Worm (Caenorhabditis elegans): Measurements from ENCODE around the gene fbxc-26.

The fbxc-26 gene

DNA sequence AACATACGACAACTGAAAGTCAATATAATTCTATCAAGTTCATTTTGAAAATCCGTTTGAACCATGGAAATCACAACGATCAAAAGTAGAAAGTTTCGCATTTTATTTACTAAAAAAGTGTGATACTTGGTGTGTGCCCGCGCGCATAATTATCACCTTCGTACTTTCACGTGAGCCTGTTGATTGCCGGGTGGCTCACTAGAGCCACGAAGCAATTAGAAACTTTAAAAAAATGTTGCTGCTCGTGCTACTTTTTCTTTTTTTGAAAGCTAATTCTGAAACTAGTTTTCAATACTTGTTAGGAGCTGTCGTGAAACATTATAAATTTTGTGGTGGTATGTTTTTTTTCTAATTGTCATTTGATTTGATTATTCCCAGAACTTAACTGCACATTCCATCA is 44.4 kb upstream of the fbxc-26 start, which contains the start of the genes irld-9 and irld-33:
irld-9 (minus strand) TSS at position 101 of the 400 bp plus-strand sequence.
irld-33 (plus strand) TSS at position 209 of the 400 bp plus-strand sequence.
- no peak for TF ChIP-seq lir-3 (tag; optimal IDR thresholded peaks at IDR 0.05)
- TF ChIP-seq aha-1 (tag): peak; percentile 68

DNA sequence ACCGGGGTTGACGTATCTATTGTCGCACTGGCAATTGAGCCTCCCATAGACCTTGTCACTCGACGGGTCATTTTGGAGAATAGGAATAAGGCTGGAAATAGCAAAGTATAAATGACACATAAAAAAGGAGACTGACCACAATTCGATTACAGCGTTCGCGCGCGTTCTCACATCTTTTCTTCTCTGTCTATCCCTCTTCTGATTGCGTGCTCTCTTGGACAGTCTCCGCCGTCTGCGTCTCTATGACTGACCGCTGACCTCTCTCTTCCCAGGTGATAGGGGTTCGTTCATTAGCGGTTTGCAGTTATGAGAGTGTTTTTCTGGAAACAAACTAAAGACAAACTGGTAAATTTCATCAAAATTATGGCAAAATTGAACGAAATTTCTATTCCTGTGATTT is 41.9 kb upstream of the fbxc-26 start, which contains the start of gene ceh-83:
ceh-83 (minus strand) TSS at position 181 of the 400 bp plus-strand sequence.
- peak; percentile 13 for TF ChIP-seq nhr-28 (tag; optimal IDR thresholded peaks at IDR 0.05)
- TF ChIP-seq duxl-1 (tag; optimal IDR thresholded peaks at IDR 0.05; ENCODE audit: poor library complexity): peak; percentile 98
- no peak for TF ChIP-seq nhr-48 (tag; optimal IDR thresholded peaks at IDR 0.05)
- TF ChIP-seq set-16 (GFP tag; IDR thresholded peaks at IDR 0.05): no peak
- TF ChIP-seq pqm-1 (tag; optimal IDR thresholded peaks at IDR 0.05): no peak
- peak; percentile 50 for TF ChIP-seq hlh-11 (tag; optimal IDR thresholded peaks at IDR 0.05)
- peak in 1 of 2 experiments; percentile 34 for TF ChIP-seq unc-62 (GFP tag; optimal IDR thresholded peaks at IDR 0.05 in 1 of 2)
- no peak for TF ChIP-seq unc-62 (tag; optimal IDR thresholded peaks at IDR 0.05)

DNA sequence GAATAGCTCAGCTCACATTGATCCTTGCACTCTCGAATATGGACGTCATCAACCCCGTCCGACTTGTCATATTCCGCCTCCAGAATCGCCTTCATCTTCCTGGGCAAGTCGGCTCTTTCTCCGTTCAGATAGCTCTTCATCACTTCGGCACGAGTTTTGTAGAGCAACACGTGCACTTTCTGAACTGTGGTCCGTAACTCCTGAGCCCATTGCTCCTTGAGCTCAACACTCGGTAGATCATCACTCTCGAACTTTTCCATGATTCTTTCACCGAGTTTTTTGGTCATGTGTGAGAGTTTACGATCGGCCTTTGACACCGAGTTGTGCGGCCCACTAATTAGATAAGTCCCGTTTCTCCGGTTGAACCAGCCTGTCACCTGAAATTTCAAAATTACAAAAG is 40.7 kb upstream of the fbxc-26 start:
- TF ChIP-seq unc-62 (GFP tag; optimal IDR thresholded peaks at IDR 0.05 in 1 of 2): peak in 1 of 2 experiments; percentile 96
- TF ChIP-seq unc-62 (tag; optimal IDR thresholded peaks at IDR 0.05): no peak
- TF ChIP-seq arid-1 (GFP tag; conservative IDR thresholded peaks at IDR 0.05): no peak
- TF ChIP-seq attf-4 (tag; optimal IDR thresholded peaks at IDR 0.05): no peak
- no peak for TF ChIP-seq dve-1 (tag; optimal IDR thresholded peaks at IDR 0.05; ENCODE audit: insufficient read depth)
- no peak for TF ChIP-seq pqm-1 (tag; optimal IDR thresholded peaks at IDR 0.05)
- no peak for TF ChIP-seq jun-1 (tag; optimal IDR thresholded peaks at IDR 0.05)

DNA sequence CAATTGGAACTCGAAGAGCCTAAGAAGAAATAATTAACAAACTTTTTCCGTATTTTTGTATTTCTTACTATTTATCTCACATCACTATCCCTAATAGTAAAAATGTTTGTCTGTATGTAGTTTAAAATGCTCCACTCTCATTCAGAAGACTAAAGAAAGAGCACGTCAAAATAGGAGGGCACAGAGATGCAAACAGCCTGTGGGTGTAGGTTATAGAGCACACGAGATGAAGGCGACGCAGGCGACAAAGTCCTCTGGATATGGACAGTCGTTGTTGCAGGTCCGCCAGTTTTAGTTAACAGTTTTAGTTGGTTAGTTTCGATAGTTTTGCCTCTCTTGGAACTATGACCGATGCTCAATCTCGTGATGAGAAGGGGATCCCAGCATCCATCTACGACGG is 37.5 kb upstream of the fbxc-26 start, which contains the start of gene ceh-82:
ceh-82 (plus strand) TSS at position 301 of the 400 bp plus-strand sequence.
- TF ChIP-seq lin-15B (tag; optimal IDR thresholded peaks at IDR 0.05) (no peak), fkh-10 (GFP tag; optimal IDR thresholded peaks at IDR 0.05) (no peak)

DNA sequence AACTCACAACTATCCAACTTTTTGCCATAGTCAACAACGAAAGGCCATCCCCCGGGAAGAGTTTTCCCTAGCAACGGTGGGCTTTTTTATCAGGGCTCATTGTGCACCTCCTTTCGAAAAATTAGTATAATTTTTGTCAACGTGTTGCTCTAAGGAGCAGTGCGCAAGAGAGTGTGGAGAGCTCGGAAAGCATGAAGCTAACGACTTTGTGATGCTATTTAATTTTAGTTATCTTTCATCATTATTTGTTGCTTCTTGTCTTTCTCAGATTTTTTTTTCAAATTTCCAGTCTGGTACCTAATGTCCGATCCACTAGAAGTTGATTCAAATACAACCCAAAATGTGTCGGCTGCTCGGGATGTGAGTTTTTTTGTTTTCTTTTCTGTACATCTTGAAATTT is 35.7 kb upstream of the fbxc-26 start, which contains the start of gene ceh-81:
ceh-81 (plus strand) TSS at position 301 of the 400 bp plus-strand sequence.
- TF ChIP-seq unc-62 (GFP tag; optimal IDR thresholded peaks at IDR 0.05 in 1 of 2): peak in 1 of 2 experiments; percentile 23
- no peak for TF ChIP-seq unc-62 (tag; optimal IDR thresholded peaks at IDR 0.05)
- TF ChIP-seq zfp-2 (tag; optimal IDR thresholded peaks at IDR 0.05): no peak
- no peak for TF ChIP-seq dmd-6 (GFP tag; IDR thresholded peaks at IDR 0.05)
- no peak for TF ChIP-seq ZK546.5 (tag; optimal IDR thresholded peaks at IDR 0.05)

DNA sequence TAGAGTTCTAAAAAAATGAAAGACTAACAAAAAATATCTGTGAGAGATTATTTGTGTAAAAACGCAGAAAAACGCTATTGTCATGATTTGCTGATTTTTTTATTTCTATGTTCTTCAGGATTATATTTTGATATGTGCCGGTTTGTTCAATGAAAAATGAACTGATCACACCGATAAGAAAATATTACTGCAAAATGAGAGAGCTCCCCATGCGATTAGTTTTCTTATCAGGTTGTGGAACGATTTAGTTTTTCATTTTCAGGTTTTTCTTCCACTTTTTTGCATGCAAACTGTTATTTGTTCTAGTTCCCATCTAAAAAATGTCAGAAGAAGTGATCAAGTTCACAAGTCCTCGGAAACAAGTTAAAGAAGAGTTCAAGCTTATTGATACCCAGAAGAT is 33.8 kb upstream of the fbxc-26 start, which contains the start of gene btb-9:
btb-9 (plus strand) TSS at position 254 of the 400 bp plus-strand sequence.
- TF ChIP-seq T20F7.1 (GFP tag; optimal IDR thresholded peaks at IDR 0.05) (no peak), mdt-29 (GFP tag; IDR thresholded peaks at IDR 0.05) (no peak), snpc-4 (tag; optimal IDR thresholded peaks at IDR 0.05) (no peak), sdz-12 (GFP tag; optimal IDR thresholded peaks at IDR 0.05) (no peak), T26A8.4 (GFP tag; IDR thresholded peaks at IDR 0.05) (no peak), php-3 (GFP tag; IDR thresholded peaks at IDR 0.05) (0 out of 2 replicates have a peak, but pooled peaks have one; percentile 11), lin-29 (GFP tag; IDR thresholded peaks at IDR 0.05) (no peak), arid-1 (GFP tag; conservative IDR thresholded peaks at IDR 0.05) (no peak), cey-2 (tag; optimal IDR thresholded peaks at IDR 0.05; ENCODE audit: borderline replicate concordance, insufficient read depth) (no peak), Y105C5A.15 (GFP tag; IDR thresholded peaks at IDR 0.05) (no peak), hlh-11 (tag; optimal IDR thresholded peaks at IDR 0.05) (peak; percentile 51), lin-15B (tag; optimal IDR thresholded peaks at IDR 0.05) (no peak), snpc-1.2 (GFP tag; IDR thresholded peaks at IDR 0.05) (no peak), F26F4.8 (GFP tag; conservative IDR thresholded peaks at IDR 0.05) (no peak), ceh-20 (GFP tag; IDR thresholded peaks at IDR 0.05) (no peak), duxl-1 (tag; optimal IDR thresholded peaks at IDR 0.05; ENCODE audit: poor library complexity) (peak; percentile 4), hif-1 (tag; optimal IDR thresholded peaks at IDR 0.05) (no peak), aha-1 (tag) (peak; percentile 9), ZK337.2 (GFP tag; IDR thresholded peaks at IDR 0.05) (no peak), ZK546.5 (tag; optimal IDR thresholded peaks at IDR 0.05) (no peak), ceh-32 (tag; optimal IDR thresholded peaks at IDR 0.05; ENCODE audit: poor library complexity) (no peak), ceh-44 (GFP tag; IDR thresholded peaks at IDR 0.05) (no peak), lin-38 (GFP tag; IDR thresholded peaks at IDR 0.05) (no peak), set-16 (GFP tag; IDR thresholded peaks at IDR 0.05) (no peak), attf-4 (tag; optimal IDR thresholded peaks at IDR 0.05) (no peak), dmd-8 (GFP tag; IDR thresholded peaks at IDR 0.05) (no peak), nhr-28 (tag; optimal IDR thresholded peaks at IDR 0.05) (peak; percentile 84), D1046.2 (GFP tag; IDR thresholded peaks at IDR 0.05) (no peak), daf-12 (tag; optimal IDR thresholded peaks at IDR 0.05) (no peak)
